Worm (Caenorhabditis elegans) whole organism, L4 larva: ENCODE measurements around the gene ZC262.2.

Experiments
- F10B5.3 ChIP-seq: sonication (generic microtip); optimal IDR thresholded peaks from 2 replicates; lab custom pipeline; 2016; ENCODE audit warnings: mild to moderate bottlenecking, missing genetic modification characterization, missing compliant biosample characterization
- F37D6.2 ChIP-seq: sonication (generic microtip); optimal IDR thresholded peaks from 2 replicates; lab custom pipeline; 2016; ENCODE audit warnings: mild to moderate bottlenecking, missing genetic modification characterization, missing compliant biosample characterization
- R02D3.7 ChIP-seq: fragments of 150-350 bp; sonication (generic microtip); optimal IDR thresholded peaks from 3 replicates; lab custom pipeline; 2014; ENCODE audit warnings: missing biosample characterization, missing genetic modification characterization
- T20F7.1 ChIP-seq: fragments of 200-800 bp; sonication (Bioruptor generic); optimal IDR thresholded peaks from 2 replicates; lab custom pipeline; 2018; ENCODE audit warnings: mild to moderate bottlenecking, missing genetic modification characterization, missing compliant biosample characterization
- Y75B8A.6 ChIP-seq: fragments of 200-800 bp; sonication (Bioruptor generic); IDR thresholded peaks from 2 replicates; pipeline ENCODE4 v1.3.6; 2022; ENCODE audit warnings: missing genetic modification reagents, missing genetic modification characterization, missing compliant biosample characterization
- ZK337.2 ChIP-seq: fragments of 200-800 bp; sonication (Bioruptor generic); IDR thresholded peaks from 2 replicates; pipeline ENCODE4 v1.3.6; 2022; ENCODE audit warnings: missing genetic modification reagents, missing genetic modification characterization, missing compliant biosample characterization
- ZK546.5 ChIP-seq, 2 experiments: sonication (generic microtip); optimal IDR thresholded peaks; 2 replicates each; lab custom pipeline; 2017; ENCODE audit warnings: missing biosample characterization in 2 of 2, missing genetic modification characterization in 2 of 2
- ama-1 ChIP-seq: fragments of 150-350 bp; optimal IDR thresholded peaks from 2 replicates; lab custom pipeline; 2014; ENCODE audit warnings: inconsistent platforms, mixed read lengths
- arid-1 ChIP-seq: fragments of 200-800 bp; sonication (Bioruptor generic); conservative IDR thresholded peaks from 2 replicates; pipeline ENCODE4 v1.3.6; 2022; ENCODE audit warnings: missing genetic modification reagents, missing genetic modification characterization, missing compliant biosample characterization
- ceh-62 ChIP-seq: sonication (generic microtip); optimal IDR thresholded peaks from 2 replicates; lab custom pipeline; 2017; ENCODE audit warnings: missing biosample characterization, missing genetic modification characterization
- ces-1 ChIP-seq: fragments of 150-350 bp; sonication (generic microtip); optimal IDR thresholded peaks from 4 replicates; lab custom pipeline; 2014; ENCODE audit warnings: missing biosample characterization, missing genetic modification reagents, missing genetic modification characterization
- daf-16 ChIP-seq, 3 experiments: sonication (generic microtip); optimal IDR thresholded peaks; 2 replicates each; lab custom pipeline; 2016 to 2017; ENCODE audit warnings: missing genetic modification characterization in 3 of 3, missing genetic modification reagents in 3 of 3, mild to moderate bottlenecking in 2 of 3, missing compliant biosample characterization in 2 of 3, missing biosample characterization in 1 of 3, moderate library complexity in 1 of 3
- dmd-6 ChIP-seq: fragments of 200-800 bp; sonication (Bioruptor generic); IDR thresholded peaks from 2 replicates; pipeline ENCODE4 v1.3.6; 2022; ENCODE audit warnings: missing genetic modification reagents, missing genetic modification characterization, missing compliant biosample characterization
- dpl-1 ChIP-seq: fragments of 150-350 bp; optimal IDR thresholded peaks from 2 replicates; lab custom pipeline; 2014; ENCODE audit warnings: missing biosample characterization, missing genetic modification reagents, missing genetic modification characterization
- dve-1 ChIP-seq: sonication (generic microtip); optimal IDR thresholded peaks from 2 replicates; lab custom pipeline; 2017; ENCODE audit warnings: antibody characterized with exemption, mild to moderate bottlenecking, missing genetic modification characterization, missing compliant biosample characterization; ENCODE audit not compliant: insufficient read depth
- egl-27 ChIP-seq: sonication (generic microtip); optimal IDR thresholded peaks from 3 replicates; lab custom pipeline; 2017; ENCODE audit warnings: missing biosample characterization, missing genetic modification reagents, missing genetic modification characterization
- hif-1 ChIP-seq, 2 experiments: sonication (generic microtip); optimal IDR thresholded peaks; 2 replicates each; lab custom pipeline; 2016 to 2017; ENCODE audit warnings: missing compliant biosample characterization in 2 of 2, missing genetic modification characterization in 2 of 2, missing genetic modification reagents in 2 of 2, missing genotype in 2 of 2, mild to moderate bottlenecking in 1 of 2
- hlh-11 ChIP-seq: fragments of 200-800 bp; sonication (Bioruptor generic); optimal IDR thresholded peaks from 2 replicates; lab custom pipeline; 2018; ENCODE audit warnings: mild to moderate bottlenecking, missing genetic modification characterization, missing compliant biosample characterization
- hlh-30 ChIP-seq: sonication (generic microtip); optimal IDR thresholded peaks from 2 replicates; lab custom pipeline; 2017; ENCODE audit warnings: antibody characterized with exemption, mild to moderate bottlenecking, missing genetic modification characterization, missing compliant biosample characterization; ENCODE audit not compliant: insufficient read depth
- lim-7 ChIP-seq: fragments of 200-800 bp; sonication (Bioruptor generic); IDR thresholded peaks from 2 replicates; pipeline ENCODE4 v1.3.6; 2022; ENCODE audit warnings: missing genetic modification characterization, missing compliant biosample characterization
- lin-1 ChIP-seq: fragments of 200-800 bp; sonication (Bioruptor generic); IDR thresholded peaks from 2 replicates; pipeline ENCODE4 v1.3.6; 2022; ENCODE audit warnings: missing genetic modification reagents, missing genetic modification characterization, missing compliant biosample characterization
- lin-39 ChIP-seq: fragments of 150-350 bp; optimal IDR thresholded peaks from 2 replicates; lab custom pipeline; 2014; ENCODE audit warnings: missing biosample characterization, missing genetic modification reagents, missing genetic modification characterization
- madf-9 ChIP-seq: fragments of 200-800 bp; sonication (Bioruptor generic); conservative IDR thresholded peaks from 2 replicates; pipeline ENCODE4 v1.3.6; 2022; ENCODE audit warnings: missing genetic modification reagents, missing genetic modification characterization, missing compliant biosample characterization
- mdl-1 ChIP-seq, 2 experiments: fragments of 150-350 bp in 1 of 2; sonication (generic microtip) in 1 of 2; optimal IDR thresholded peaks; 2 replicates each; lab custom pipeline; 2014 to 2017; ENCODE audit warnings: missing biosample characterization in 2 of 2, missing genetic modification characterization in 2 of 2
- mdt-29 ChIP-seq: fragments of 200-800 bp; sonication (Bioruptor generic); IDR thresholded peaks from 2 replicates; pipeline ENCODE4 v1.3.6; 2022; ENCODE audit warnings: missing genetic modification reagents, missing genetic modification characterization, missing compliant biosample characterization
- nhr-10 ChIP-seq: fragments of 150-350 bp; optimal IDR thresholded peaks from 2 replicates; lab custom pipeline; 2014; ENCODE audit warnings: missing biosample characterization, missing genetic modification characterization
- nhr-25 ChIP-seq: sonication (generic microtip); optimal IDR thresholded peaks from 2 replicates; lab custom pipeline; 2017; ENCODE audit warnings: missing genetic modification characterization, mild to moderate bottlenecking, missing compliant biosample characterization, antibody characterized with exemption, moderate library complexity, borderline replicate concordance; ENCODE audit not compliant: insufficient read depth
- nhr-28 ChIP-seq: fragments of 150-350 bp; optimal IDR thresholded peaks from 2 replicates; lab custom pipeline; 2014; ENCODE audit warnings: missing biosample characterization, missing genetic modification characterization
- nhr-41 ChIP-seq: fragments of 200-800 bp; sonication (Bioruptor generic); IDR thresholded peaks from 2 replicates; pipeline ENCODE4 v1.3.6; 2022; ENCODE audit warnings: missing genetic modification reagents, missing genetic modification characterization, missing compliant biosample characterization
- nhr-42 ChIP-seq: fragments of 200-800 bp; sonication (Bioruptor generic); IDR thresholded peaks from 2 replicates; pipeline ENCODE4 v1.3.6; 2022; ENCODE audit warnings: missing genetic modification characterization, missing compliant biosample characterization
- nhr-6 ChIP-seq: fragments of 150-350 bp; optimal IDR thresholded peaks from 2 replicates; lab custom pipeline; 2014; ENCODE audit warnings: missing biosample characterization, missing genetic modification characterization
- pqm-1 ChIP-seq: sonication (generic microtip); optimal IDR thresholded peaks from 2 replicates; lab custom pipeline; 2017; ENCODE audit warnings: missing biosample characterization, missing genetic modification characterization
- saeg-2 ChIP-seq: fragments of 200-800 bp; sonication (Bioruptor generic); IDR thresholded peaks from 2 replicates; pipeline ENCODE4 v1.3.6; 2022; ENCODE audit warnings: missing genetic modification reagents, missing genetic modification characterization, missing compliant biosample characterization
- sdz-12 ChIP-seq: fragments of 200-800 bp; sonication (Bioruptor generic); optimal IDR thresholded peaks from 2 replicates; lab custom pipeline; 2018; ENCODE audit warnings: mild to moderate bottlenecking, missing genetic modification characterization, missing compliant biosample characterization
- skn-1 ChIP-seq: fragments of 150-350 bp; optimal IDR thresholded peaks from 2 replicates; lab custom pipeline; 2014; ENCODE audit warnings: missing biosample characterization, missing genetic modification characterization
- tag-97 ChIP-seq: fragments of 200-800 bp; sonication (Bioruptor generic); IDR thresholded peaks from 2 replicates; pipeline ENCODE4 v1.3.6; 2022; ENCODE audit warnings: missing genetic modification characterization, missing compliant biosample characterization
- tra-1 ChIP-seq: fragments of 200-800 bp; sonication (Bioruptor generic); IDR thresholded peaks from 2 replicates; pipeline ENCODE4 v1.3.6; 2022; ENCODE audit warnings: missing genetic modification reagents, missing genetic modification characterization, missing compliant biosample characterization
- unc-62 ChIP-seq, 3 experiments: fragments of 150-350 bp in 1 of 3; sonication (generic microtip); optimal IDR thresholded peaks in 2 of 3; peaks in 1 of 3; 1 replicate in 1 of 3; 2 replicates in 2 of 3; lab custom pipeline; 2014 to 2017; ENCODE audit warnings: missing biosample characterization in 3 of 3, missing genetic modification characterization in 3 of 3, missing genetic modification reagents in 3 of 3, missing genotype in 1 of 3
- zfp-3 ChIP-seq: fragments of 200-800 bp; sonication (Bioruptor generic); conservative IDR thresholded peaks from 2 replicates; pipeline ENCODE4 v1.3.6; 2022; ENCODE audit warnings: missing genetic modification reagents, missing genetic modification characterization, missing compliant biosample characterization
- zip-11 ChIP-seq: fragments of 200-800 bp; sonication (Bioruptor generic); IDR thresholded peaks from 2 replicates; pipeline ENCODE4 v1.3.6; 2022; ENCODE audit warnings: missing genetic modification characterization, missing compliant biosample characterization
- zip-2 ChIP-seq: fragments of 150-350 bp; optimal IDR thresholded peaks from 2 replicates; lab custom pipeline; 2014; ENCODE audit warnings: missing biosample characterization, missing genetic modification characterization

The ZC262.2 gene

ce11 chrIII:8287519-8287918 is 44.3 kb upstream of the ZC262.2 start (continued):
- TF ChIP-seq saeg-2 (no peak), nhr-6 (no peak), zip-2 (tag; lab: Kevin White, UChicago) (no peak), hif-1 (tag; optimal IDR thresholded peaks at IDR 0.05; lab: Kevin White, UChicago) (no peak), Y75B8A.6 (GFP tag; lab: Robert Waterston, UW) (no peak), nhr-25 (no peak), skn-1 (tag; lab: Kevin White, UChicago) (no peak), sdz-12 (no peak), zfp-3 (no peak), ces-1 (GFP tag; lab: Kevin White, UChicago) (no peak), ama-1 (lab: Kevin White, UChicago) (no peak), tag-97 (GFP tag; lab: Robert Waterston, UW) (no peak), lim-7 (GFP tag; lab: Robert Waterston, UW) (no peak), tra-1 (no peak), F37D6.2 (peak; percentile 10), nhr-42 (GFP tag; lab: Robert Waterston, UW) (no peak)

DNA sequence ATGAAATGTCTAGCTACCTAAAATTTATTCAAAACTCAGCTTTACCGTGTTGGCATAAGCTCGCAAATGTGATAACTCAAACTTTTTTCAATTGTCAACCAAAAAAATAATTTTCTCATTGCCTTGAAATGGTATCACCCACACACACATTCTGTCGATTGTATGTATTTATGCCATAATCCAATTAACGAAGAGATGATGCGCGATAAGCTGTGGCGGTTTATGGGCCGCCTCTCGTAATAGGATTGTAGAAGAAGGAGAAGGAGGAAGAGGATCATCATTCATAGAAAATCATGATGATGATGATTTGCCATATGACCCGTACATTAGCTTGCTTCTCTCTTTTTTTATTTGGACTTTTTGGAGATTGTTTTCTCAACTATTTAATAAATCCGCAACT is 42.7 kb upstream of the ZC262.2 start:
- no peak for TF ChIP-seq nhr-10
- TF ChIP-seq nhr-41 (GFP tag; lab: Robert Waterston, UW) = no peak
- no peak for TF ChIP-seq ZK546.5 (tag; optimal IDR thresholded peaks at IDR 0.05; lab: Kevin White, UChicago)
- TF ChIP-seq lin-1 (GFP tag; lab: Robert Waterston, UW) = no peak
- no peak for TF ChIP-seq dpl-1 (GFP tag; lab: Kevin White, UChicago)
- TF ChIP-seq ZK337.2 (GFP tag; lab: Robert Waterston, UW) = no peak
- TF ChIP-seq saeg-2 = no peak
- TF ChIP-seq ceh-62 = no peak
- TF ChIP-seq mdt-29 (GFP tag; lab: Robert Waterston, UW) = no peak
- no peak for TF ChIP-seq pqm-1 (tag; lab: Kevin White, UChicago)
- TF ChIP-seq T20F7.1 = no peak

ce11 chrIII:8291268-8292032 is 40.4 kb upstream of the ZC262.2 start:
- TF ChIP-seq nhr-28 (tag; lab: Kevin White, UChicago) (peak; percentile 74), daf-16 (GFP tag; optimal IDR thresholded peaks at IDR 0.05; lab: Kevin White, UChicago) (no peak), daf-16 (tag; optimal IDR thresholded peaks at IDR 0.05; lab: Kevin White, UChicago) (peak; percentile 55), R02D3.7 (tag; lab: Kevin White, UChicago) (no peak), mdl-1 (tag; optimal IDR thresholded peaks at IDR 0.05; lab: Kevin White, UChicago) (no peak), lin-39 (tag; lab: Kevin White, UChicago) (no peak), dmd-6 (GFP tag; lab: Robert Waterston, UW) (peak; percentile 78), saeg-2 (no peak), madf-9 (GFP tag; lab: Robert Waterston, UW) (no peak), unc-62 (GFP tag; optimal IDR thresholded peaks at IDR 0.05 in 1 of 2; lab: Kevin White, UChicago) (no peak), unc-62 (tag; optimal IDR thresholded peaks at IDR 0.05; lab: Kevin White, UChicago) (no peak), hlh-30 (tag; lab: Kevin White, UChicago) (peak; percentile 2), dve-1 (tag; lab: Kevin White, UChicago) (peak; percentile 74), T20F7.1 (peak; percentile 41), F10B5.3 (no peak), pqm-1 (tag; lab: Kevin White, UChicago) (peak; percentile 99), egl-27 (tag; lab: Kevin White, UChicago) (no peak), hlh-11 (peak; percentile 66), zip-11 (GFP tag; lab: Robert Waterston, UW) (no peak), arid-1 (GFP tag; lab: Robert Waterston, UW) (no peak)
